Fruit fly (Drosophila melanogaster) whole organism, embryonic: ENCODE measurements around the gene MSAmiP.

Experiments used
- Ada2b ChIP-seq: fragments of 200-800 bp; sonication (Bioruptor generic); IDR thresholded peaks from 2 replicates; pipeline ENCODE4 v1.3.6; 2022; ENCODE audit warnings: missing biosample characterization, missing genetic modification characterization
- Atf6 ChIP-seq: fragments of 200-800 bp; sonication (Bioruptor generic); IDR thresholded peaks from 2 replicates; pipeline ENCODE4 v1.3.6; 2022; ENCODE audit warnings: missing biosample characterization, missing genetic modification characterization
- B-H2 ChIP-seq: fragments of 200-800 bp; sonication (Bioruptor generic); optimal IDR thresholded peaks from 2 replicates; lab custom pipeline; 2018; ENCODE audit warnings: missing biosample characterization, mild to moderate bottlenecking, missing genetic modification characterization
- CG10209 ChIP-seq: fragments of 200-800 bp; sonication (Bioruptor generic); optimal IDR thresholded peaks from 3 replicates; lab custom pipeline; 2017; ENCODE audit warnings: missing biosample characterization, mild to moderate bottlenecking, missing genetic modification characterization, missing genetic modification reagents
- CG10431 ChIP-seq: fragments of 200-800 bp; sonication (Bioruptor generic); optimal IDR thresholded peaks from 3 replicates; lab custom pipeline; 2018; ENCODE audit warnings: missing biosample characterization, mild to moderate bottlenecking, missing genetic modification characterization
- CG10543 ChIP-seq: fragments of 200-800 bp; sonication (Bioruptor generic); optimal IDR thresholded peaks from 3 replicates; lab custom pipeline; 2017; ENCODE audit warnings: missing biosample characterization, mild to moderate bottlenecking, missing genetic modification characterization, moderate library complexity
- CG10979 ChIP-seq: fragments of 200-800 bp; sonication (Bioruptor generic); optimal IDR thresholded peaks from 2 replicates; lab custom pipeline; 2018; ENCODE audit warnings: missing biosample characterization, mild to moderate bottlenecking, missing genetic modification characterization, moderate library complexity
- CG11085 ChIP-seq: fragments of 200-800 bp; sonication (Bioruptor generic); IDR thresholded peaks from 2 replicates; pipeline ENCODE4 v1.3.6; 2022; ENCODE audit warnings: missing biosample characterization, missing genetic modification characterization
- CG11398 ChIP-seq: fragments of 200-800 bp; sonication (Bioruptor generic); optimal IDR thresholded peaks from 2 replicates; lab custom pipeline; 2016; ENCODE audit warnings: missing biosample characterization, missing genetic modification characterization
- CG11560 ChIP-seq: fragments of 200-800 bp; sonication (Bioruptor generic); IDR thresholded peaks from 3 replicates; pipeline ENCODE4 v1.3.6; 2022; ENCODE audit warnings: missing biosample characterization, missing genetic modification characterization
- CG11695 ChIP-seq: fragments of 200-800 bp; sonication (Bioruptor generic); IDR thresholded peaks from 3 replicates; pipeline ENCODE4 v1.3.6; 2022; ENCODE audit warnings: missing biosample characterization, missing genetic modification characterization
- CG14441 ChIP-seq: fragments of 200-800 bp; sonication (Bioruptor generic); IDR thresholded peaks from 2 replicates; pipeline ENCODE4 v1.3.6; 2022; ENCODE audit warnings: missing biosample characterization, missing genetic modification characterization
- CG14710 ChIP-seq: fragments of 200-800 bp; sonication (Bioruptor generic); optimal IDR thresholded peaks from 3 replicates; lab custom pipeline; 2019; ENCODE audit warnings: missing biosample characterization, mild to moderate bottlenecking, missing genetic modification characterization, moderate library complexity
- CG16815 ChIP-seq: fragments of 200-800 bp; sonication (Bioruptor generic); optimal IDR thresholded peaks from 3 replicates; lab custom pipeline; 2017; ENCODE audit warnings: missing biosample characterization, mild to moderate bottlenecking, missing genetic modification characterization
- CG2120 ChIP-seq: fragments of 200-800 bp; sonication (Bioruptor generic); optimal IDR thresholded peaks from 3 replicates; lab custom pipeline; 2016; ENCODE audit warnings: missing biosample characterization, missing genetic modification characterization
- CG2712 ChIP-seq: fragments of 200-800 bp; optimal IDR thresholded peaks from 3 replicates; lab custom pipeline; 2019; ENCODE audit warnings: missing biosample characterization, mild to moderate bottlenecking, missing genetic modification characterization, moderate library complexity
- CG30431 ChIP-seq: fragments of 200-800 bp; sonication (Bioruptor generic); optimal IDR thresholded peaks from 2 replicates; lab custom pipeline; 2017; ENCODE audit warnings: missing biosample characterization, missing genetic modification characterization
- CG3065 ChIP-seq: fragments of 200-800 bp; sonication (Bioruptor generic); optimal IDR thresholded peaks from 2 replicates; lab custom pipeline; 2016; ENCODE audit warnings: missing biosample characterization, missing genetic modification characterization
- CG34224 ChIP-seq: fragments of 200-800 bp; sonication (Bioruptor generic); IDR thresholded peaks from 3 replicates; pipeline ENCODE4 v1.3.6; 2022; ENCODE audit warnings: missing biosample characterization, missing genetic modification characterization; ENCODE audit not compliant: partially characterized antibody
- CG4617 ChIP-seq: fragments of 200-800 bp; sonication (Bioruptor generic); optimal IDR thresholded peaks from 3 replicates; lab custom pipeline; 2016; ENCODE audit warnings: missing biosample characterization, missing genetic modification characterization, borderline replicate concordance
- CG6175 ChIP-seq: fragments of 200-800 bp; sonication (Bioruptor generic); IDR thresholded peaks from 3 replicates; pipeline ENCODE4 v1.3.6; 2022; ENCODE audit warnings: missing biosample characterization, missing genetic modification characterization
- Dip2 ChIP-seq: fragments of 200-800 bp; sonication (Bioruptor generic); IDR thresholded peaks from 2 replicates; pipeline ENCODE4 v1.3.6; 2022; ENCODE audit warnings: missing biosample characterization, missing genetic modification characterization
- Ets65A ChIP-seq: fragments of 200-800 bp; sonication (Bioruptor generic); peaks from one replicate; lab custom pipeline; 2016; ENCODE audit warnings: missing biosample characterization, missing genetic modification characterization
- Hey ChIP-seq: fragments of 200-800 bp; sonication (Bioruptor generic); optimal IDR thresholded peaks from 3 replicates; lab custom pipeline; 2018; ENCODE audit warnings: missing biosample characterization, mild to moderate bottlenecking, missing genetic modification characterization
- Hr3 ChIP-seq: fragments of 200-800 bp; sonication (Bioruptor generic); optimal IDR thresholded peaks from 3 replicates; lab custom pipeline; 2016; ENCODE audit warnings: missing biosample characterization, missing genetic modification characterization
- Nf-YB ChIP-seq: fragments of 200-800 bp; sonication (Bioruptor generic); optimal IDR thresholded peaks from 3 replicates; lab custom pipeline; 2019; ENCODE audit warnings: missing biosample characterization, mild to moderate bottlenecking, missing genetic modification characterization, moderate library complexity
- Ssrp ChIP-seq: fragments of 200-800 bp; sonication (Bioruptor generic); optimal IDR thresholded peaks from 2 replicates; lab custom pipeline; 2018; ENCODE audit warnings: missing biosample characterization, mild to moderate bottlenecking, missing genetic modification characterization, moderate library complexity
- Trl ChIP-seq, 3 experiments: fragments of >200 bp in 2 of 3; fragments of 200-800 bp in 1 of 3; sonication (Bioruptor generic) in 1 of 3; optimal IDR thresholded peaks; 2 replicates in 1 of 3; 3 replicates in 2 of 3; lab custom pipeline; 2016 to 2017; ENCODE audit warnings: missing biosample characterization in 1 of 3, missing genetic modification characterization in 1 of 3
- al ChIP-seq: fragments of 200-800 bp; sonication (Bioruptor generic); IDR thresholded peaks from 2 replicates; pipeline ENCODE4 v1.3.6; 2022; ENCODE audit warnings: missing biosample characterization, missing genetic modification characterization
- chinmo ChIP-seq: fragments of 200-800 bp; sonication (Bioruptor generic); IDR thresholded peaks from 4 replicates; pipeline ENCODE4 v1.3.6; 2022; ENCODE audit warnings: missing biosample characterization, missing genetic modification characterization; ENCODE audit not compliant: partially characterized antibody
- crol ChIP-seq: fragments of 200-800 bp; sonication (Bioruptor generic); IDR thresholded peaks from 2 replicates; pipeline ENCODE4 v1.3.6; 2022; ENCODE audit warnings: missing biosample characterization, missing genetic modification characterization
- dmrt11E ChIP-seq: fragments of 200-800 bp; sonication (Bioruptor generic); optimal IDR thresholded peaks from 3 replicates; lab custom pipeline; 2018; ENCODE audit warnings: missing biosample characterization, mild to moderate bottlenecking, missing genetic modification characterization, moderate library complexity
- esg ChIP-seq: fragments of 200-800 bp; sonication (Bioruptor generic); conservative IDR thresholded peaks from 2 replicates; pipeline ENCODE4 v1.3.6; 2022; ENCODE audit warnings: missing biosample characterization, missing genetic modification characterization
- ewg ChIP-seq: fragments of 200-800 bp; sonication (Bioruptor generic); optimal IDR thresholded peaks from 3 replicates; lab custom pipeline; 2017; ENCODE audit warnings: mild to moderate bottlenecking, missing biosample characterization, missing genetic modification reagents, missing genetic modification characterization
- eyg ChIP-seq: fragments of 200-800 bp; sonication (Bioruptor generic); optimal IDR thresholded peaks from 3 replicates; lab custom pipeline; 2016; ENCODE audit warnings: missing biosample characterization, missing genetic modification characterization
- gce ChIP-seq: fragments of 200-800 bp; sonication (Bioruptor generic); IDR thresholded peaks from 3 replicates; pipeline ENCODE4 v1.3.6; 2022; ENCODE audit warnings: missing biosample characterization, missing genetic modification characterization
- gcm ChIP-seq: fragments of 200-800 bp; sonication (Bioruptor generic); optimal IDR thresholded peaks from 2 replicates; lab custom pipeline; 2019; ENCODE audit warnings: missing biosample characterization, mild to moderate bottlenecking, missing genetic modification characterization, moderate library complexity
- gsb-n ChIP-seq: fragments of 200-800 bp; sonication (Bioruptor generic); optimal IDR thresholded peaks from 3 replicates; lab custom pipeline; 2018; ENCODE audit warnings: missing biosample characterization, mild to moderate bottlenecking, missing genetic modification characterization
- her ChIP-seq: fragments of 200-800 bp; sonication (Bioruptor generic); optimal IDR thresholded peaks from 2 replicates; lab custom pipeline; 2016; ENCODE audit warnings: missing biosample characterization, missing genetic modification characterization
- lbe ChIP-seq: fragments of 200-800 bp; sonication (Bioruptor generic); optimal IDR thresholded peaks from 2 replicates; lab custom pipeline; 2016; ENCODE audit warnings: missing biosample characterization, mild to moderate bottlenecking, missing genetic modification characterization
- nerfin-1 ChIP-seq: fragments of 200-800 bp; sonication (Bioruptor generic); optimal IDR thresholded peaks from 3 replicates; lab custom pipeline; 2019; ENCODE audit warnings: missing biosample characterization, mild to moderate bottlenecking, missing genetic modification characterization, moderate library complexity
- pan ChIP-seq, 4 experiments: fragments of >200 bp in 3 of 4; fragments of 200-800 bp in 1 of 4; sonication (Bioruptor generic) in 1 of 4; optimal IDR thresholded peaks in 3 of 4; IDR thresholded peaks in 1 of 4; 2 replicates each; pipeline versions ENCODE4 v1.3.6 to Lab custom; 2017 to 2022; ENCODE audit warnings: missing biosample characterization in 2 of 4, missing genetic modification characterization in 2 of 4, mixed read lengths in 1 of 4
- sens ChIP-seq: fragments of 200-800 bp; sonication (Bioruptor generic); peaks from one replicate; lab custom pipeline; 2016; ENCODE audit warnings: missing biosample characterization, missing genetic modification characterization
- sima ChIP-seq: fragments of 200-800 bp; sonication (Bioruptor generic); optimal IDR thresholded peaks from 2 replicates; lab custom pipeline; 2016; ENCODE audit warnings: missing biosample characterization, missing genetic modification characterization
- so ChIP-seq: fragments of 200-800 bp; sonication (Bioruptor generic); IDR thresholded peaks from 3 replicates; pipeline ENCODE4 v1.3.6; 2022; ENCODE audit warnings: missing biosample characterization, missing genetic modification characterization
- sqz ChIP-seq: fragments of 200-800 bp; sonication (Bioruptor generic); optimal IDR thresholded peaks from 3 replicates; lab custom pipeline; 2018; ENCODE audit warnings: missing biosample characterization, mild to moderate bottlenecking, missing genetic modification characterization
- tgo ChIP-seq: fragments of 200-800 bp; sonication (Bioruptor generic); IDR thresholded peaks from 3 replicates; pipeline ENCODE4 v1.3.6; 2022; ENCODE audit warnings: missing biosample characterization, missing genetic modification characterization
- vfl ChIP-seq: fragments of 200-800 bp; sonication (Bioruptor generic); optimal IDR thresholded peaks from 2 replicates; lab custom pipeline; 2016; ENCODE audit warnings: missing biosample characterization, missing genetic modification characterization
- wdn ChIP-seq: fragments of 200-800 bp; sonication (Bioruptor generic); IDR thresholded peaks from 2 replicates; pipeline ENCODE4 v1.3.6; 2022; ENCODE audit warnings: missing biosample characterization, missing genetic modification characterization
- yki ChIP-seq: fragments of >200 bp; optimal IDR thresholded peaks from 3 replicates; lab custom pipeline; 2018

MSAmiP gene

dm6 chr3R:16837583-16838198 lies 58.4 kb downstream of the MSAmiP start (continued):
- TF ChIP-seq CG11085 (GFP tag; lab: Robert Waterston, UW) (no peak), gsb-n (tag; lab: Kevin White, UChicago) (peak; percentile 57), Trl (optimal IDR thresholded peaks at IDR 0.05; lab: Kevin White, UChicago) (no peak), Trl (GFP tag; optimal IDR thresholded peaks at IDR 0.05; lab: Kevin White, UChicago) (no peak), eyg (GFP tag; lab: Kevin White, UChicago) (no peak), CG10209 (GFP tag; lab: Kevin White, UChicago) (peak; percentile 42), CG2712 (tag; lab: Kevin White, UChicago) (peak; percentile 78), CG10979 (tag; lab: Kevin White, UChicago) (peak; percentile 77), al (GFP tag; lab: Robert Waterston, UW) (no peak), Dip2 (no peak), CG3065 (GFP tag; lab: Kevin White, UChicago) (no peak), CG4617 (GFP tag; lab: Kevin White, UChicago) (no peak), dmrt11E (tag; lab: Kevin White, UChicago) (peak; percentile 82), pan (optimal IDR thresholded peaks at IDR 0.05; lab: Kevin White, UChicago) (no peak), pan (GFP tag; optimal IDR thresholded peaks at IDR 0.05 in 1 of 2, IDR thresholded peaks at IDR 0.05 in 1 of 2) (peak in 1 of 2 experiments; percentile 67), nerfin-1 (tag; lab: Kevin White, UChicago) (peak; percentile 43), CG34224 (GFP tag; lab: Robert Waterston, UW) (no peak), CG16815 (GFP tag; lab: Kevin White, UChicago) (peak; percentile 35), sens (GFP tag; lab: Kevin White, UChicago) (peak; percentile 78), chinmo (no peak), so (peak; percentile 60; the same call in 1 of the 3 replicates), CG11398 (no peak), CG14710 (tag; lab: Kevin White, UChicago) (peak; percentile 62), ewg (peak; percentile 75), CG10431 (GFP tag; lab: Kevin White, UChicago) (no peak), gcm (peak; percentile 40), CG2120 (peak; percentile 2), wdn (no peak), crol (peak; percentile 36; the same call in 1 of the 2 replicates), CG11695 (GFP tag; lab: Robert Waterston, UW) (0 out of 3 replicates have a peak, but pooled peaks have one; percentile 34), CG11560 (no peak), CG6175 (no peak), CG10543 (GFP tag; lab: Kevin White, UChicago) (no peak), sqz (GFP tag; lab: Kevin White, UChicago) (no peak), CG14441 (GFP tag; lab: Robert Waterston, UW) (0 out of 2 replicates have a peak, but pooled peaks have one; percentile 17), yki (lab: Kevin White, UChicago) (no peak), her (GFP tag; lab: Kevin White, UChicago) (no peak), Ssrp (tag; lab: Kevin White, UChicago) (no peak), Hey (tag; lab: Kevin White, UChicago) (no peak), Ada2b (GFP tag; lab: Robert Waterston, UW) (peak; percentile 34), vfl (GFP tag; lab: Kevin White, UChicago) (no peak), gce (no peak), Atf6 (GFP tag; lab: Robert Waterston, UW) (no peak), sima (GFP tag; lab: Kevin White, UChicago) (no peak), Nf-YB (GFP tag; lab: Kevin White, UChicago) (peak; percentile 52), tgo (GFP tag; lab: Robert Waterston, UW) (peak; percentile 64), lbe (no peak), Ets65A (no peak), B-H2 (no peak), Hr3 (GFP tag; lab: Kevin White, UChicago) (no peak), CG30431 (GFP tag; lab: Kevin White, UChicago) (peak; percentile 18), esg (GFP tag; lab: Robert Waterston, UW) (peak; percentile 36; the same call in 1 of the 2 replicates)
